Fruit fly (Drosophila melanogaster): Measurements from ENCODE around the gene Deaf1.

Deaf1 gene

dm6 chr3L:19845907-19846301 lies 27.9 kb downstream of the Deaf1 start:
- no peak for TF ChIP-seq Lpt (GFP tag; optimal IDR thresholded peaks at IDR 0.05)
- peak; percentile 69 for TF ChIP-seq vri (GFP tag; optimal IDR thresholded peaks at IDR 0.05)
- no peak for TF ChIP-seq dac (GFP tag; optimal IDR thresholded peaks at IDR 0.05)

DNA sequence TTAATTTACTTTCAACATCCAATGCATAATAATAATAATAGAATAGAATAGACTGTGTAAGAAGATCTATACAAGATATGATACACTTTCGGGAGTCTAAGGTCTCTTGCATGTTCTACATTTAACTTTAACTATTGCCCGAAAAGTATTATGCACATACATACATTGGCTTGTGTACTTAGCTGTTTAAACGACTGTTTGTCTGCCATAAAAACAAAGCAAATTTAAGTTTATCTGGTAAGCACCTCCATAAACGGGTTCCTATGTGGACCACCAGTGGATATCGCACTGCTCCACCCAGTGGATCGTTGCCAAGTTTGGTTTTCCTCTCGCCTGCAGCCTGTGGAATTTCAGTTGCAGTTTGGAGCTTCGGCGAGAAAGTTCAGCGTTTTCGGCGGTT lies 29.0 kb downstream of the Deaf1 start:
- TF ChIP-seq Eip78C (GFP tag) = peak; percentile 14
- TF ChIP-seq CG10669 (GFP tag; optimal IDR thresholded peaks at IDR 0.05) = no peak
- TF ChIP-seq fkh (GFP tag; optimal IDR thresholded peaks at IDR 0.05) = peak; percentile 87
- no peak for TF ChIP-seq CG6276 (GFP tag; optimal IDR thresholded peaks at IDR 0.05)

dm6 chr3L:19848080-19848479 lies 30.1 kb downstream of the Deaf1 start:
- TF ChIP-seq Eip78C (GFP tag) = peak; percentile 68
- no peak for TF ChIP-seq Eip75B (GFP tag; optimal IDR thresholded peaks at IDR 0.05)
- TF ChIP-seq Lpt (GFP tag; optimal IDR thresholded peaks at IDR 0.05) = no peak

DNA sequence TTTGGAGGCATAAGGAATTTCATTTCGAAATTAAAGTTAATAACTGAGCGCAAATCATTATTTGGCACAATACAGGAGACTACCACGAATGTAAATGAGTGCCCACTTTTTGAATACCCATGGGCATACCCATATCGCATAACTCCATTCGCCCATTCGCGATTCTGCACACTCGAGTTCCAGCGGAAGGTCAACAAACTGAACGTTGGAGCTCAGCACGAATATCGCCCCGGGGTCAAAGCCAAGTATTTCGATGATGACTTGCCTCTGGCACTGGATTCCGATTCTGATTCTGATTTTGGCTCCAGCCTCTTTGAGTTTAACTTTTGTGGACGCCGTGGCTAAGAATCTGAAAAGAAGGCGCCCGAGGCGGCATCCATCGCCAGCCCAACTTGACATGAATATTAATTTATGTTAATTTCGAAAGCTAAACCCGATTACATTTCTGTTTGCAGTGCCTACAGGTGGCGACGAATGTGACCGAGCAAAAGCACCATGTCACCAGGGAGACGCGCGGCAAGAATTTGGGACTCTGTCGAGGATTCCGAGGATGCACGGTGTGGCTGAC lies 40.0 kb downstream of the Deaf1 start:
- TF ChIP-seq Sox14 (GFP tag; optimal IDR thresholded peaks at IDR 0.05) (no peak), svp (GFP tag) (peak; percentile 84)

- no peak for TF ChIP-seq CG34406 (GFP tag; optimal IDR thresholded peaks at IDR 0.05)
- no peak for TF ChIP-seq Hr4 (GFP tag; optimal IDR thresholded peaks at IDR 0.05)
- TF ChIP-seq cyc (GFP tag; optimal IDR thresholded peaks at IDR 0.05) = no peak
- TF ChIP-seq esn (GFP tag; optimal IDR thresholded peaks at IDR 0.05) = peak; percentile 12
- no peak for TF ChIP-seq CG6792 (GFP tag; optimal IDR thresholded peaks at IDR 0.05)
- TF ChIP-seq CG10631 (GFP tag; optimal IDR thresholded peaks at IDR 0.05) = no peak
- TF ChIP-seq svp (GFP tag) = no peak
- peak; percentile 15 for TF ChIP-seq achi (GFP tag; optimal IDR thresholded peaks at IDR 0.05)
- TF ChIP-seq Eip78C (GFP tag) = peak; percentile 49
Observed at dm6 chr3L:19861215-19861614, 43.2 kb downstream of the Deaf1 start.

DNA sequence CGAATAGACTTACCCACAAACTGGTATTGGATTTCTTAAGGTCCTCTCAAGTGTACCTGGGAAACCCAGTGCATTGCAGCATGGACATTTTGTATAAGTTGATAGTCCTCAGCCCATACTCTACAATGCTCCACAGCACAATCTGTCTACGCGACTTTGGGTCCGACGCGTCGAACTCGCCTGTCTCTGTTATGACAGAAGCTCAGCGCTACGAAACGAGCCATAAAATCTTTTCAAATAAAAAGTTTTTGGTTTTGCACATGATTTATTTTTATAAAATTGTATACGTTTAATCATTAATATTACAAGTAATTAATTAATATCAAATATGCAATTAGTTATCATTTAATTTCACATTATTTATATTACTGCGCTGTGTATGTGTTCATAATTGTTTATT lies 49.3 kb downstream of the Deaf1 start:
- TF ChIP-seq svp (GFP tag) (peak; percentile 58), pdm3 (GFP tag; optimal IDR thresholded peaks at IDR 0.05) (no peak)

dm6 chr3L:19869698-19870097 lies 51.7 kb downstream of the Deaf1 start:
- TF ChIP-seq Eip78C (GFP tag) (peak; percentile 87), Met (GFP tag; optimal IDR thresholded peaks at IDR 0.05) (peak; percentile 36), acj6 (GFP tag; optimal IDR thresholded peaks at IDR 0.05) (peak; percentile 10), CG11762 (GFP tag; optimal IDR thresholded peaks at IDR 0.05; ENCODE audit: insufficient read depth) (no peak), CG11902 (GFP tag; optimal IDR thresholded peaks at IDR 0.05) (no peak), CG10669 (GFP tag; optimal IDR thresholded peaks at IDR 0.05) (peak; percentile 60), vri (GFP tag; optimal IDR thresholded peaks at IDR 0.05) (peak; percentile 19), topi (GFP tag; optimal IDR thresholded peaks at IDR 0.05) (peak; percentile 17), Sox15 (GFP tag; optimal IDR thresholded peaks at IDR 0.05) (no peak), CG10631 (GFP tag; optimal IDR thresholded peaks at IDR 0.05) (no peak), Sox102F (GFP tag; optimal IDR thresholded peaks at IDR 0.05) (peak; percentile 41), achi (GFP tag; optimal IDR thresholded peaks at IDR 0.05) (peak; percentile 11), CG8119 (GFP tag; IDR thresholded peaks at IDR 0.05) (no peak), esn (GFP tag; optimal IDR thresholded peaks at IDR 0.05) (peak; percentile 46), Gug (GFP tag; IDR thresholded peaks at IDR 0.05) (no peak), spab (GFP tag; optimal IDR thresholded peaks at IDR 0.05) (no peak), Lpt (GFP tag; optimal IDR thresholded peaks at IDR 0.05) (no peak), eg (GFP tag; IDR thresholded peaks at IDR 0.05) (0 out of 3 replicates have a peak, but pooled peaks have one; percentile 32), CG6792 (GFP tag; optimal IDR thresholded peaks at IDR 0.05) (peak; percentile 18), fkh (GFP tag; optimal IDR thresholded peaks at IDR 0.05) (no peak), svp (GFP tag) (peak; percentile 73), cyc (GFP tag; optimal IDR thresholded peaks at IDR 0.05) (peak; percentile 22), CG11294 (GFP tag; IDR thresholded peaks at IDR 0.05) (no peak), fd85E (GFP tag; optimal IDR thresholded peaks at IDR 0.05) (no peak), CG6276 (GFP tag; optimal IDR thresholded peaks at IDR 0.05) (no peak), CG4318 (GFP tag; optimal IDR thresholded peaks at IDR 0.05) (no peak), lz (GFP tag; optimal IDR thresholded peaks at IDR 0.05) (peak; percentile 2), CG3032 (tag; optimal IDR thresholded peaks at IDR 0.05) (no peak), ss (GFP tag; optimal IDR thresholded peaks at IDR 0.05) (peak in 1 of 2 experiments; percentile 31), CG15336 (GFP tag; IDR thresholded peaks at IDR 0.05) (peak; percentile 17; the same call in 1 of the 2 replicates), Blimp-1 (GFP tag; optimal IDR thresholded peaks at IDR 0.05) (no peak), Eip75B (GFP tag; optimal IDR thresholded peaks at IDR 0.05) (peak; percentile 12), dac (GFP tag; optimal IDR thresholded peaks at IDR 0.05) (no peak)

All from whole organism, prepupa.